Fruit fly (Drosophila melanogaster) whole organism, embryonic: Measurements from ENCODE around the gene CG14362.

Source experiments
- Abd-B ChIP-seq: fragments of 200-800 bp; sonication (Bioruptor generic); optimal IDR thresholded peaks from 2 replicates; lab custom pipeline; 2018; ENCODE audit warnings: missing biosample characterization, mild to moderate bottlenecking, missing genetic modification characterization, moderate library complexity
- CG10654 ChIP-seq: fragments of 200-800 bp; sonication (Bioruptor generic); optimal IDR thresholded peaks from 2 replicates; lab custom pipeline; 2016; ENCODE audit warnings: missing biosample characterization, missing genetic modification characterization
- CG12299 ChIP-seq: fragments of 200-800 bp; sonication (Bioruptor generic); optimal IDR thresholded peaks from 2 replicates; lab custom pipeline; 2018; ENCODE audit warnings: missing biosample characterization, mild to moderate bottlenecking, missing genetic modification characterization
- CG1603 ChIP-seq: fragments of 200-800 bp; sonication (Bioruptor generic); optimal IDR thresholded peaks from 2 replicates; lab custom pipeline; 2019; ENCODE audit warnings: missing biosample characterization, mild to moderate bottlenecking, missing genetic modification characterization, moderate library complexity
- CG2889 ChIP-seq: fragments of 200-800 bp; sonication (Bioruptor generic); IDR thresholded peaks from 3 replicates; pipeline ENCODE4 v1.3.6; 2022; ENCODE audit warnings: missing biosample characterization, missing genetic modification characterization
- CG43689 ChIP-seq: fragments of 200-800 bp; sonication (Bioruptor generic); IDR thresholded peaks from 2 replicates; pipeline ENCODE4 v1.3.6; 2022; ENCODE audit warnings: missing biosample characterization, missing genetic modification characterization
- CG7963 ChIP-seq: fragments of 200-800 bp; sonication (Bioruptor generic); IDR thresholded peaks from 3 replicates; pipeline ENCODE4 v1.3.6; 2022; ENCODE audit warnings: missing biosample characterization, missing genetic modification characterization; ENCODE audit not compliant: partially characterized antibody
- CG7987 ChIP-seq: fragments of 200-800 bp; sonication (Bioruptor generic); optimal IDR thresholded peaks from 2 replicates; lab custom pipeline; 2018; ENCODE audit warnings: missing biosample characterization, mild to moderate bottlenecking, missing genetic modification characterization, moderate library complexity
- CG9727 ChIP-seq: fragments of 200-800 bp; sonication (Bioruptor generic); optimal IDR thresholded peaks from 3 replicates; lab custom pipeline; 2017; ENCODE audit warnings: missing biosample characterization, mild to moderate bottlenecking, missing genetic modification characterization
- CG9876 ChIP-seq: fragments of 200-800 bp; sonication (Bioruptor generic); optimal IDR thresholded peaks from 2 replicates; lab custom pipeline; 2016; ENCODE audit warnings: missing biosample characterization, missing genetic modification characterization
- CkIIα-i1 ChIP-seq: fragments of 200-800 bp; sonication (Bioruptor generic); IDR thresholded peaks from 2 replicates; pipeline ENCODE4 v1.3.6; 2022; ENCODE audit warnings: missing biosample characterization, missing genetic modification characterization
- D19A ChIP-seq: fragments of 200-800 bp; optimal IDR thresholded peaks from 3 replicates; lab custom pipeline; 2019; ENCODE audit warnings: missing biosample characterization, mild to moderate bottlenecking, missing genetic modification characterization, moderate library complexity
- Dip2 ChIP-seq: fragments of 200-800 bp; sonication (Bioruptor generic); IDR thresholded peaks from 2 replicates; pipeline ENCODE4 v1.3.6; 2022; ENCODE audit warnings: missing biosample characterization, missing genetic modification characterization
- Ets65A ChIP-seq: fragments of 200-800 bp; sonication (Bioruptor generic); peaks from one replicate; lab custom pipeline; 2016; ENCODE audit warnings: missing biosample characterization, missing genetic modification characterization
- H15 ChIP-seq: fragments of 200-800 bp; sonication (Bioruptor generic); IDR thresholded peaks from 3 replicates; pipeline ENCODE4 v1.3.6; 2022; ENCODE audit warnings: missing biosample characterization, missing genetic modification characterization
- HLH3B ChIP-seq: fragments of 200-800 bp; sonication (Bioruptor generic); IDR thresholded peaks from 2 replicates; pipeline ENCODE4 v1.3.6; 2022; ENCODE audit warnings: missing biosample characterization, missing genetic modification characterization
- Myb ChIP-seq: fragments of 200-800 bp; sonication (Bioruptor generic); optimal IDR thresholded peaks from 2 replicates; lab custom pipeline; 2016; ENCODE audit warnings: missing biosample characterization, missing genetic modification characterization
- NC2α ChIP-seq: fragments of 200-800 bp; sonication (Bioruptor generic); optimal IDR thresholded peaks from 2 replicates; lab custom pipeline; 2016; ENCODE audit warnings: missing biosample characterization, missing genetic modification characterization
- Sox102F ChIP-seq: fragments of 200-800 bp; sonication (Bioruptor generic); optimal IDR thresholded peaks from 2 replicates; lab custom pipeline; 2018; ENCODE audit warnings: missing biosample characterization, mild to moderate bottlenecking, missing genetic modification characterization, moderate library complexity
- ase ChIP-seq: fragments of 200-800 bp; sonication (Bioruptor generic); IDR thresholded peaks from 3 replicates; pipeline ENCODE4 v1.3.6; 2022; ENCODE audit warnings: missing biosample characterization, missing genetic modification characterization
- ato ChIP-seq: fragments of 200-800 bp; sonication (Bioruptor generic); IDR thresholded peaks from 2 replicates; pipeline ENCODE4 v1.3.6; 2022; ENCODE audit warnings: missing biosample characterization, missing genetic modification characterization; ENCODE audit not compliant: partially characterized antibody
- chinmo ChIP-seq: fragments of 200-800 bp; sonication (Bioruptor generic); IDR thresholded peaks from 4 replicates; pipeline ENCODE4 v1.3.6; 2022; ENCODE audit warnings: missing biosample characterization, missing genetic modification characterization; ENCODE audit not compliant: partially characterized antibody
- corto ChIP-seq: fragments of 200-800 bp; sonication (Bioruptor generic); optimal IDR thresholded peaks from 2 replicates; lab custom pipeline; 2016; ENCODE audit warnings: missing biosample characterization, mild to moderate bottlenecking, missing genetic modification characterization, moderate library complexity
- dimm ChIP-seq: fragments of 200-800 bp; sonication (Bioruptor generic); IDR thresholded peaks from 2 replicates; pipeline ENCODE4 v1.3.6; 2022; ENCODE audit warnings: missing biosample characterization, missing genetic modification characterization
- disco-r ChIP-seq: fragments of 200-800 bp; sonication (Bioruptor generic); optimal IDR thresholded peaks from 2 replicates; lab custom pipeline; 2016; ENCODE audit warnings: missing biosample characterization, missing genetic modification characterization
- dmrt99B ChIP-seq: fragments of 200-800 bp; sonication (Bioruptor generic); optimal IDR thresholded peaks from 2 replicates; lab custom pipeline; 2018; ENCODE audit warnings: missing biosample characterization, mild to moderate bottlenecking, missing genetic modification characterization, moderate library complexity
- fd102C ChIP-seq: fragments of 200-800 bp; sonication (Bioruptor generic); optimal IDR thresholded peaks from 2 replicates; lab custom pipeline; 2018; ENCODE audit warnings: missing biosample characterization, mild to moderate bottlenecking, missing genetic modification characterization, moderate library complexity
- fru ChIP-seq: fragments of >200 bp; optimal IDR thresholded peaks from 2 replicates; lab custom pipeline; 2017
- grn ChIP-seq: fragments of 200-800 bp; sonication (Bioruptor generic); optimal IDR thresholded peaks from 3 replicates; lab custom pipeline; 2017; ENCODE audit warnings: missing biosample characterization, missing genetic modification characterization
- lbe ChIP-seq: fragments of 200-800 bp; sonication (Bioruptor generic); optimal IDR thresholded peaks from 2 replicates; lab custom pipeline; 2016; ENCODE audit warnings: missing biosample characterization, mild to moderate bottlenecking, missing genetic modification characterization
- nom ChIP-seq: fragments of 200-800 bp; sonication (Bioruptor generic); optimal IDR thresholded peaks from 2 replicates; lab custom pipeline; 2017; ENCODE audit warnings: missing biosample characterization, missing genetic modification characterization, mild to moderate bottlenecking, moderate library complexity, missing genetic modification reagents
- org-1 ChIP-seq: fragments of 200-800 bp; sonication (Bioruptor generic); optimal IDR thresholded peaks from 2 replicates; lab custom pipeline; 2017; ENCODE audit warnings: missing biosample characterization, missing genetic modification characterization
- pnt ChIP-seq: fragments of 200-800 bp; sonication (Bioruptor generic); optimal IDR thresholded peaks from 3 replicates; lab custom pipeline; 2016; ENCODE audit warnings: missing biosample characterization, missing genetic modification characterization
- seq ChIP-seq: fragments of 200-800 bp; sonication (Bioruptor generic); IDR thresholded peaks from 2 replicates; pipeline ENCODE4 v1.3.6; 2022; ENCODE audit warnings: missing biosample characterization, missing genetic modification characterization
- sima ChIP-seq: fragments of 200-800 bp; sonication (Bioruptor generic); optimal IDR thresholded peaks from 2 replicates; lab custom pipeline; 2016; ENCODE audit warnings: missing biosample characterization, missing genetic modification characterization
- sisA ChIP-seq: fragments of 200-800 bp; sonication (Bioruptor generic); IDR thresholded peaks from 2 replicates; pipeline ENCODE4 v1.3.6; 2022; ENCODE audit warnings: missing biosample characterization, missing genetic modification characterization
- tin ChIP-seq: fragments of 200-800 bp; sonication (Bioruptor generic); optimal IDR thresholded peaks from 3 replicates; lab custom pipeline; 2016; ENCODE audit warnings: missing biosample characterization, missing genetic modification characterization
- tna ChIP-seq: fragments of 200-800 bp; sonication (Bioruptor generic); IDR thresholded peaks from 2 replicates; pipeline ENCODE4 v1.3.6; 2022; ENCODE audit warnings: missing biosample characterization, missing genetic modification characterization; ENCODE audit not compliant: partially characterized antibody
- usp ChIP-seq: fragments of >200 bp; optimal IDR thresholded peaks from 2 replicates; lab custom pipeline; 2017; ENCODE audit warnings: missing biosample characterization, missing genetic modification characterization

The CG14362 gene

DNA sequence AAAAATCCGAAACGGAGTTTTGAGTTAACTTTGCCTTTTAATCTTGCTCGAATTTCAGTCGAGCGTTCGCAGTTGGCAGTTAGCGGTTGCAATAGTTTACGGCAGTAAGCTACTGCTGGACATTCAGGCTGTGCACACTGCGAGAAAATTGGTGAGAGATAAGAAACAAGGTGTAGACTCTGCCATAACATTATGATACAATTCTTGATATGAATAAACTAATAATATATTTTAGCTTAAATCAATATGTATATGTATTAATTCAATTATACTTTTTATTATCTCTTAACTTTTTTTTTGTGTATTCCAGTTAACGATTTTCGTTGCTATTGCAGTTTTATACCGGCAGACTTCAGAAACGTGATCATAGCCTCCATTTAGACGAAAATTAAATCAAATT is 2.1 kb upstream of the CG14362 start (continued):
- TF ChIP-seq sima (GFP tag; lab: Kevin White, UChicago) (no peak), dimm (GFP tag; lab: Robert Waterston, UW) (no peak), Dip2 (GFP tag; lab: Robert Waterston, UW) (no peak), HLH3B (0 out of 2 replicates have a peak, but pooled peaks have one; percentile 31), sisA (GFP tag; lab: Robert Waterston, UW) (peak; percentile 13; the same call in 1 of the 2 replicates), CG9727 (GFP tag; lab: Kevin White, UChicago) (peak; percentile 2), CG10654 (GFP tag; lab: Kevin White, UChicago) (no peak), dmrt99B (tag; lab: Kevin White, UChicago) (peak; percentile 36), Ets65A (no peak), Abd-B (GFP tag; lab: Kevin White, UChicago) (no peak), grn (GFP tag; lab: Kevin White, UChicago) (no peak), ase (GFP tag; lab: Robert Waterston, UW) (0 out of 3 replicates have a peak, but pooled peaks have one; percentile 13), tna (GFP tag; lab: Robert Waterston, UW) (no peak), fd102C (GFP tag; lab: Kevin White, UChicago) (no peak), ato (GFP tag; lab: Robert Waterston, UW) (no peak), CG2889 (GFP tag; lab: Robert Waterston, UW) (no peak)

DNA sequence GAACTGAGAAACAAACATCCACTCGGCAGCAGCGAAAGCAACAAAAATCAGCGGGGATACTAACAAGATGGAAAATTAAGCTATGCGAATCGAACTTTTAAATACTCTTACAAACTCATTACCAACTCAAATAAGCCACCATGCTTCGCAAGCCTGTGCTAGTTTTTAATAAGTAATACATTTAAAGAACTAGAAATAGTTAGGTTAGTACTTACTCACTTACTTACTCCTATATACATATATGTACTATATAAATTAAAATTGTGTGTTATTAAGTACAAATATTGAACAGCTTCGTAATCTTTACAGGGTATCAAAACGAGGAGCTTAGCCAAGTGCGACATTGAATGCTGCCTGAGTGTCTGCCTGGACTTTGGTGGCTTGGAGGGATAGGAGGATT is 4.3 kb downstream of the CG14362 start:
- TF ChIP-seq Myb (GFP tag; lab: Kevin White, UChicago) = no peak
- TF ChIP-seq CG1603 (tag; lab: Kevin White, UChicago) = no peak
- TF ChIP-seq D19A (tag; lab: Kevin White, UChicago) = no peak
- TF ChIP-seq chinmo (GFP tag; lab: Robert Waterston, UW) = no peak
- no peak for TF ChIP-seq usp (GFP tag; lab: Kevin White, UChicago)
- TF ChIP-seq org-1 (GFP tag; lab: Kevin White, UChicago) = no peak
- no peak for TF ChIP-seq seq (GFP tag; lab: Robert Waterston, UW)
- TF ChIP-seq H15 (GFP tag; lab: Robert Waterston, UW) = no peak
- TF ChIP-seq CkIIα-i1 (GFP tag; lab: Robert Waterston, UW) = no peak
- TF ChIP-seq sisA (GFP tag; lab: Robert Waterston, UW) = no peak

- TF ChIP-seq lbe (GFP tag; lab: Kevin White, UChicago) (peak; percentile 77), CG12299 (tag; lab: Kevin White, UChicago) (no peak), tin (GFP tag; lab: Kevin White, UChicago) (no peak), CG7963 (GFP tag; lab: Robert Waterston, UW) (no peak), disco-r (GFP tag; lab: Kevin White, UChicago) (no peak), pnt (GFP tag; lab: Kevin White, UChicago) (no peak), CG7987 (no peak), nom (peak; percentile 31), fru (lab: Kevin White, UChicago) (no peak), corto (GFP tag; lab: Kevin White, UChicago) (peak; percentile 33), CG9876 (GFP tag; lab: Kevin White, UChicago) (no peak), Ets65A (peak; percentile 21), NC2α (no peak), seq (GFP tag; lab: Robert Waterston, UW) (no peak), CG43689 (GFP tag; lab: Robert Waterston, UW) (no peak), Sox102F (GFP tag; lab: Kevin White, UChicago) (no peak)
- TF ChIP-seq, all 482 proteins: peak for 4
These were observed 5.9 kb downstream of the CG14362 start for dm6 chr3R:13849327-13849726.
